Fruit fly (Drosophila melanogaster): ENCODE measurements around the gene CG33783.

DNA sequence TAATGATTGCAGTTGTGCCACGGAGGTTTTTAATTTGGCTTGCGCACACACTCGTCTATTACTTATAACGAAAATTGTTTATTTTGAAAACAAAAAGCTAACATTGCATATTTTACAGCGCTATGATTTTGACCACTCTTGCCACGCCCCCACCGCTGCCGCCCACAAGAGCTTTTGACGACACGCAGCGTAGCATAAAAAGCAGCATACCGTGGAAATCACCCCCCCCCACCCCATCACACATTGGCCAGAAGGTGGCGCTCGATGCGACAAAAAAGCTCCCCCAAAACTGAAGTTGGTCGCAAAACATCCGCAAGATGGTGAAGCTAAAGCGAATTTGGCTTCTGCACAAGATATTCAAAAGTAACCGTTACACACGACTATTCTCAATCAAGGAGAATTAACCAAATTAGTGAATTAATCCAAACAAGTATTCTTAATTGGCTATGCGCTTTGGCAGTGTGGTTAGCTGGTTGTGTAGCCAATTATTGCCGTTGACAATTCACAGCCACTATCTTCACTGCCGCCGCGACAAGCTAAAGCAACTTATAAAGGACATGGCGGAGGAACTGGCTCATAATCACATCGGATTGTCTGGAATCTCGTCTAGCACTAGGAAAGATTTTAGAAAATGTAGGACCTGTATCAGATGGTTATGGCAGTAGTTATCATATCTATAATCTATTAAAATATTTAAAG, 34.1 kb downstream of the CG33783 start:
- peak; percentile 52; the same call in 1 of the 3 replicates for TF ChIP-seq CG4496 (GFP tag; IDR thresholded peaks at IDR 0.05)
- no peak for TF ChIP-seq CG8301 (tag; optimal IDR thresholded peaks at IDR 0.05)
- no peak for TF ChIP-seq CG10348 (GFP tag; IDR thresholded peaks at IDR 0.05)
- no peak for TF ChIP-seq rn (GFP tag; IDR thresholded peaks at IDR 0.05)
- no peak for TF ChIP-seq CG15710 (tag; optimal IDR thresholded peaks at IDR 0.05)
- TF ChIP-seq EcR (GFP tag; optimal IDR thresholded peaks at IDR 0.05), result no peak
